Worm (Caenorhabditis elegans) whole organism, L1 larva: ENCODE results near the gene ZK622.1.

Experiments
- C04F5.9 ChIP-seq: sonication (generic microtip); optimal IDR thresholded peaks from 2 replicates; lab custom pipeline; 2016; ENCODE audit warnings: missing genetic modification characterization, missing compliant biosample characterization
- aha-1 ChIP-seq: fragments of 150-350 bp; optimal IDR thresholded peaks from 2 replicates; lab custom pipeline; 2014; ENCODE audit warnings: missing biosample characterization, missing genetic modification characterization
- alr-1 ChIP-seq: fragments of 200-800 bp; sonication (Bioruptor generic); optimal IDR thresholded peaks from 2 replicates; lab custom pipeline; 2018; ENCODE audit warnings: borderline replicate concordance, mild to moderate bottlenecking, missing genetic modification characterization, missing compliant biosample characterization
- aly-2 ChIP-seq: fragments of 150-350 bp; optimal IDR thresholded peaks from 2 replicates; lab custom pipeline; 2014; ENCODE audit warnings: missing biosample characterization, missing genetic modification characterization
- ama-1 ChIP-seq: fragments of 150-350 bp; optimal IDR thresholded peaks from 2 replicates; lab custom pipeline; 2014
- ceh-82 ChIP-seq, 3 experiments: fragments of 150-350 bp in 1 of 3; sonication (generic microtip) in 2 of 3; optimal IDR thresholded peaks; 2 replicates each; lab custom pipeline; 2014 to 2017; ENCODE audit warnings: missing biosample characterization in 3 of 3, missing genetic modification characterization in 3 of 3
- ceh-88 ChIP-seq: fragments of 200-800 bp; sonication (Bioruptor generic); IDR thresholded peaks from 2 replicates; pipeline ENCODE4 v1.3.6; 2022; ENCODE audit warnings: missing genetic modification characterization, missing compliant biosample characterization
- dsc-1 ChIP-seq: sonication (generic microtip); optimal IDR thresholded peaks from 2 replicates; lab custom pipeline; 2016; ENCODE audit warnings: mild to moderate bottlenecking, missing genetic modification characterization, missing compliant biosample characterization
- efl-1 ChIP-seq, 4 experiments: fragments of 150-350 bp; optimal IDR thresholded peaks in 3 of 4; peaks in 1 of 4; 1 replicate in 1 of 4; 2 replicates in 3 of 4; lab custom pipeline; 2014; ENCODE audit warnings: missing biosample characterization in 2 of 4, missing genetic modification characterization in 2 of 4, missing genetic modification reagents in 2 of 4
- efl-3 ChIP-seq: fragments of 200-800 bp; sonication (Bioruptor generic); optimal IDR thresholded peaks from 2 replicates; lab custom pipeline; 2018; ENCODE audit warnings: mild to moderate bottlenecking, missing genetic modification characterization, missing compliant biosample characterization
- egl-13 ChIP-seq: sonication (generic microtip); optimal IDR thresholded peaks from 2 replicates; lab custom pipeline; 2016; ENCODE audit warnings: missing genotype, missing genetic modification reagents, missing genetic modification characterization, missing compliant biosample characterization
- egl-27 ChIP-seq, 2 experiments: fragments of 150-350 bp in 1 of 2; sonication (generic microtip); optimal IDR thresholded peaks; 3 replicates each; lab custom pipeline; 2017 to 2018; ENCODE audit warnings: missing biosample characterization in 2 of 2, missing genetic modification characterization in 2 of 2, missing genetic modification reagents in 2 of 2
- elt-2 ChIP-seq: sonication (generic microtip); optimal IDR thresholded peaks from 2 replicates; lab custom pipeline; 2016; ENCODE audit warnings: missing genetic modification characterization, mild to moderate bottlenecking, inconsistent platforms, missing compliant biosample characterization, missing genetic modification reagents
- elt-3 ChIP-seq, 6 experiments: fragments of 150-350 bp in 1 of 6; sonication (generic microtip); optimal IDR thresholded peaks; 2 replicates each; lab custom pipeline; 2017 to 2018; ENCODE audit warnings: missing biosample characterization in 6 of 6, missing genetic modification characterization in 6 of 6, inconsistent platforms in 1 of 6
- fkh-8 ChIP-seq: sonication (generic microtip); optimal IDR thresholded peaks from 2 replicates; lab custom pipeline; 2016; ENCODE audit warnings: mild to moderate bottlenecking, missing genetic modification characterization, missing compliant biosample characterization
- fos-1 ChIP-seq: fragments of 150-350 bp; optimal IDR thresholded peaks from 2 replicates; lab custom pipeline; 2014; ENCODE audit warnings: missing biosample characterization, missing genetic modification characterization
- grh-1 ChIP-seq: fragments of 200-800 bp; sonication (Bioruptor generic); IDR thresholded peaks from 2 replicates; pipeline ENCODE4 v1.3.6; 2022; ENCODE audit warnings: missing genetic modification reagents, missing genetic modification characterization, missing compliant biosample characterization
- hlh-17 ChIP-seq: fragments of 200-800 bp; sonication (Bioruptor generic); optimal IDR thresholded peaks from 2 replicates; lab custom pipeline; 2018; ENCODE audit warnings: missing genetic modification characterization, mild to moderate bottlenecking, missing compliant biosample characterization, moderate library complexity, borderline replicate concordance
- hlh-4 ChIP-seq: sonication (generic microtip); optimal IDR thresholded peaks from 2 replicates; lab custom pipeline; 2016; ENCODE audit warnings: mild to moderate bottlenecking, missing genetic modification characterization, missing compliant biosample characterization
- irx-1 ChIP-seq: sonication (generic microtip); optimal IDR thresholded peaks from 2 replicates; lab custom pipeline; 2016; ENCODE audit warnings: missing genetic modification characterization, missing compliant biosample characterization
- isw-1 ChIP-seq: fragments of 200-800 bp; sonication (Bioruptor generic); IDR thresholded peaks from 2 replicates; pipeline ENCODE4 v1.3.6; 2022; ENCODE audit warnings: missing genetic modification characterization, missing compliant biosample characterization
- lin-14 ChIP-seq: fragments of 200-800 bp; sonication (Bioruptor generic); optimal IDR thresholded peaks from 2 replicates; lab custom pipeline; 2018; ENCODE audit warnings: mild to moderate bottlenecking, missing genetic modification characterization, moderate library complexity, missing compliant biosample characterization
- lin-35 ChIP-seq, 2 experiments: fragments of 150-350 bp; optimal IDR thresholded peaks; 2 replicates each; lab custom pipeline; 2014; ENCODE audit warnings: missing biosample characterization in 2 of 2, missing genetic modification characterization in 2 of 2, missing genetic modification reagents in 2 of 2
- lin-39 ChIP-seq: fragments of 150-350 bp; optimal IDR thresholded peaks from 2 replicates; lab custom pipeline; 2014; ENCODE audit warnings: missing biosample characterization, missing genetic modification reagents, missing genetic modification characterization
- lsy-2 ChIP-seq, 2 experiments: fragments of 150-350 bp; optimal IDR thresholded peaks; 2 replicates each; lab custom pipeline; 2014; ENCODE audit warnings: missing biosample characterization in 2 of 2, missing genetic modification characterization in 2 of 2
- mdl-1 ChIP-seq, 2 experiments: fragments of 150-350 bp; optimal IDR thresholded peaks; 2 replicates each; lab custom pipeline; 2014 to 2017; ENCODE audit warnings: missing biosample characterization in 2 of 2, missing genetic modification characterization in 2 of 2, inconsistent platforms in 1 of 2
- mep-1 ChIP-seq: fragments of 150-350 bp; optimal IDR thresholded peaks from 2 replicates; lab custom pipeline; 2014; ENCODE audit warnings: missing biosample characterization, missing genetic modification characterization
- nhr-11 ChIP-seq: fragments of 150-350 bp; optimal IDR thresholded peaks from 2 replicates; lab custom pipeline; 2014; ENCODE audit warnings: missing biosample characterization, missing genetic modification characterization
- nhr-19 ChIP-seq: fragments of 200-800 bp; sonication (Bioruptor generic); conservative IDR thresholded peaks from 2 replicates; pipeline ENCODE4 v1.3.6; 2022; ENCODE audit warnings: missing genetic modification characterization, missing compliant biosample characterization
- nhr-20 ChIP-seq: sonication (generic microtip); optimal IDR thresholded peaks from 2 replicates; lab custom pipeline; 2016; ENCODE audit warnings: mild to moderate bottlenecking, missing genetic modification characterization, missing compliant biosample characterization
- nhr-47 ChIP-seq: sonication (generic microtip); optimal IDR thresholded peaks from 2 replicates; lab custom pipeline; 2016; ENCODE audit warnings: mild to moderate bottlenecking, missing genetic modification characterization, moderate library complexity, missing compliant biosample characterization
- nhr-71 ChIP-seq: sonication (generic microtip); optimal IDR thresholded peaks from 2 replicates; lab custom pipeline; 2016; ENCODE audit warnings: mild to moderate bottlenecking, missing genetic modification characterization, moderate library complexity, missing compliant biosample characterization
- pag-3 ChIP-seq: sonication (generic microtip); optimal IDR thresholded peaks from 2 replicates; lab custom pipeline; 2017; ENCODE audit warnings: missing genetic modification characterization, mild to moderate bottlenecking, missing compliant biosample characterization, antibody characterized with exemption, borderline replicate concordance; ENCODE audit not compliant: insufficient read depth
- rnt-1 ChIP-seq: sonication (generic microtip); optimal IDR thresholded peaks from 2 replicates; lab custom pipeline; 2016; ENCODE audit warnings: mild to moderate bottlenecking, missing genetic modification characterization, moderate library complexity, missing compliant biosample characterization
- snu-23 ChIP-seq: sonication (generic microtip); optimal IDR thresholded peaks from 2 replicates; lab custom pipeline; 2016; ENCODE audit warnings: missing genetic modification characterization, missing compliant biosample characterization
- vab-15 ChIP-seq: sonication (generic microtip); optimal IDR thresholded peaks from 2 replicates; lab custom pipeline; 2017; ENCODE audit warnings: missing genotype, mild to moderate bottlenecking, missing genetic modification characterization, missing compliant biosample characterization
- xbp-1 ChIP-seq: sonication (generic microtip); optimal IDR thresholded peaks from 2 replicates; lab custom pipeline; 2016; ENCODE audit warnings: missing genetic modification characterization, missing compliant biosample characterization

The ZK622.1 gene

DNA sequence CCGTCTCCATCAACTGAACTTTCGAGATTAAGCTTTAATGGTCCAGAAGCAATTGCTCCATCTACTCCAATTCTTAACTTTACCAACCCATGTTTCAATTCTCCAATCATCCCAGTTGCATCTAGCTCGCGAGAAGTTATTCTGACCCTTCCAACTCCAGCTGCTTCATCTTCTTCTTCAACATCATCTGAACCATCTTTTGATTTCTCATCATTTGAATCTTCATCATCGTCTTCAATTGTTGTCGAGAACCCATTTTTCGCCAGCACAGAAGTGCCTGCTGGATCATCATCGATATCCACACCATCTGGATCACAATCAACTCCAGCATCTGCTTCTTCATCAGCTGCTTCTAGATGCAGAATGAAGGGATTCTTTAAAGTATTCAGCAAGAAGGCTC lies 45.9 kb downstream of the ZK622.1 start:
- peak; percentile 25 for TF ChIP-seq ama-1 (lab: Kevin White, UChicago)
- peak in 1 of 3 experiments; percentile 4 for TF ChIP-seq ceh-82 (tag; optimal IDR thresholded peaks at IDR 0.05; lab: Kevin White, UChicago)
- TF ChIP-seq fkh-8 (tag; lab: Kevin White, UChicago) = no peak

DNA sequence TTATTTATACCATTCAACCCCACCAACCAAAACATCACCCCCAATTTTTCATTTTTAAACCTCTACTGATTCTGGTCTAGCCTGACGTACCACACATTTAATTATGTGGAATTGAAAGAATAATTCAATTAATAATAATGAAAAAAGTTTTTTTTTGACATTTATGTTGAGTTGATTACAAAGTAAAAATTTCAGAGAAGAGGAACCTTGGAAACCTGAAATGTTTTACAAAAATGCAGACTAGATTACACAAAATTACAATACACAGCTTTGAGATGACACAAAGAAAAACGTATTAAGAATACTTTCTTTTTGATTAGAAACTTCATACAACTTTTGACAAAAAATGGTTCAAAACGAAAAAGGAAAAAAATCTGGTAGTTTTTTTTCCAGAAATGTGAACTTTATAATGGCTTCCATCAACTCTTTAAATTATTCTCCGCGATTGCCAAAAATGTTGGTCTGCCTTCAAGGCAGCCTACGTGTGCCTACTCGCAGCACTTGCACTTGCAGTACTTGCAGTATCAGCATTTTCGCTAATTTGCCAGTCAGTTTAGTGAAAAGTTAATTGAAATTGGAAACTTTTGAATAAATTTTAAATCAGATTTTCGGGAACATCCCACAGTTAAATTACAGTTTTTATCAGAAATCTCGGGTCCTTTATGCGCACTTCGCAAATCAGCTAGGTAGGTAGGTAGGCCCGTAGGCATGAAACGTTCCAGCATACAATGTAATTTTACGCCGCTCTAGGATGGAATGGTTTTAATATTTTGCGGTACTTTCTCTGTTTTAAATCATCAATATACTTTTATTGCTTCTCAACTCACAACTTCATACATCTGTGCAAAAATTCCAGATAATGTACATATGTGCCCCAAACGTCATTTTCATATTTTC lies 47.3 kb downstream of the ZK622.1 start:
- no peak for TF ChIP-seq efl-1 (optimal IDR thresholded peaks at IDR 0.05; lab: Kevin White, UChicago)
- TF ChIP-seq efl-1 (GFP tag; optimal IDR thresholded peaks at IDR 0.05 in 1 of 2; lab: Kevin White, UChicago) = no peak
- no peak for TF ChIP-seq egl-27 (tag; optimal IDR thresholded peaks at IDR 0.05; lab: Kevin White, UChicago)
- peak; percentile 76 for TF ChIP-seq aly-2
- TF ChIP-seq nhr-11 (tag; lab: Kevin White, UChicago) = peak; percentile 15
- peak in 1 of 2 experiments; percentile 36 for TF ChIP-seq lsy-2 (tag; optimal IDR thresholded peaks at IDR 0.05; lab: Kevin White, UChicago)
- TF ChIP-seq ceh-88 (GFP tag; lab: Robert Waterston, UW) = peak; percentile 25; the same call in 1 of the 2 replicates
- no peak for TF ChIP-seq egl-13
- peak; percentile 62 for TF ChIP-seq fkh-8 (tag; lab: Kevin White, UChicago)
- no peak for TF ChIP-seq efl-3
- peak; percentile 10 for TF ChIP-seq fos-1 (tag; lab: Kevin White, UChicago)
- no peak for TF ChIP-seq vab-15 (tag; lab: Kevin White, UChicago)
- TF ChIP-seq isw-1 (GFP tag; lab: Robert Waterston, UW) = no peak
- peak; percentile 44 for TF ChIP-seq ama-1 (lab: Kevin White, UChicago)
- peak; percentile 3 for TF ChIP-seq nhr-47 (tag; lab: Kevin White, UChicago)

- no peak for TF ChIP-seq aha-1 (tag; lab: Kevin White, UChicago)
- no peak for TF ChIP-seq hlh-17
- peak; percentile 43 for TF ChIP-seq fkh-8 (tag; lab: Kevin White, UChicago)
- TF ChIP-seq efl-1 (optimal IDR thresholded peaks at IDR 0.05; lab: Kevin White, UChicago) = no peak
- TF ChIP-seq efl-1 (GFP tag; optimal IDR thresholded peaks at IDR 0.05 in 1 of 2; lab: Kevin White, UChicago) = peak in 1 of 2 experiments; percentile 67
- TF ChIP-seq nhr-71 = peak; percentile 32
- TF ChIP-seq dsc-1 = peak; percentile 95
- TF ChIP-seq nhr-47 (tag; lab: Kevin White, UChicago) = peak; percentile 40
Observed at ce11 chrII:5341573-5341972, 48.0 kb downstream of the ZK622.1 start.

DNA sequence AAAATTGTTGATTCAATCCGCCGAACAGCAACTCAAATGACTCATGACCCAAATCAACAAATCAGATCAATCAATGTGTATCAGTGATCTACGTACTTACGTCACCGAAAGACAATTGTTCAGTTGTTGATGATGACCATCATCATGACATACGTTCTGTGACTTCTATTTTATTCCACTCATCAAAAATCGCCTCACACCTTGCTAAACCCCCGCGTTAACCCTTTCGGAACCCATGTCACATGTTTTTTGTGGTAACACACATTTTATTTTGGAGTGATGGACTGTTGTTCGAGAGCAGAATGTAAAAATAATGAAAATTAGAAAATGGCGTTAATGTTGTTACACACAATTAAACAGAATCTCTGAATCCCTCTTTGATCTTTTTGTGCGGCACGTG lies 48.8 kb downstream of the ZK622.1 start:
- TF ChIP-seq mdl-1 (tag; optimal IDR thresholded peaks at IDR 0.05; lab: Kevin White, UChicago) = no peak
- TF ChIP-seq snu-23 (GFP tag; lab: Kevin White, UChicago) = no peak
- no peak for TF ChIP-seq irx-1 (tag; lab: Kevin White, UChicago)
- TF ChIP-seq fkh-8 (tag; lab: Kevin White, UChicago) = no peak
- no peak for TF ChIP-seq nhr-19
- TF ChIP-seq elt-2 (tag; lab: Kevin White, UChicago) = no peak
- no peak for TF ChIP-seq hlh-4
- peak; percentile 5 for TF ChIP-seq nhr-71
- no peak for TF ChIP-seq grh-1 (GFP tag; lab: Robert Waterston, UW)
- no peak for TF ChIP-seq pag-3 (tag; lab: Kevin White, UChicago)
- TF ChIP-seq lin-14 = peak; percentile 4
- TF ChIP-seq lin-39 (tag; lab: Kevin White, UChicago) = no peak
- TF ChIP-seq xbp-1 = no peak
- TF ChIP-seq elt-3 (tag; optimal IDR thresholded peaks at IDR 0.05; lab: Kevin White, UChicago) = no peak
- TF ChIP-seq rnt-1 = peak; percentile 5
- no peak for TF ChIP-seq C04F5.9
- peak in 1 of 2 experiments; percentile 13 for TF ChIP-seq lin-35 (GFP tag; optimal IDR thresholded peaks at IDR 0.05; lab: Kevin White, UChicago)
- no peak for TF ChIP-seq alr-1 (tag; lab: Kevin White, UChicago)
- no peak for TF ChIP-seq mep-1
- no peak for TF ChIP-seq nhr-20 (tag; lab: Kevin White, UChicago)
- TF ChIP-seq nhr-47 (tag; lab: Kevin White, UChicago) = no peak
